Worm (Caenorhabditis elegans) whole organism, L1 larva: ENCODE data around the gene str-249.

ENCODE experiments used
- aly-2 ChIP-seq: fragments of 150-350 bp; optimal IDR thresholded peaks from 2 replicates; lab custom pipeline; 2014; ENCODE audit warnings: missing biosample characterization, missing genetic modification characterization
- ceh-82 ChIP-seq, 3 experiments: fragments of 150-350 bp in 1 of 3; sonication (generic microtip) in 2 of 3; optimal IDR thresholded peaks; 2 replicates each; lab custom pipeline; 2014 to 2017; ENCODE audit warnings: missing biosample characterization in 3 of 3, missing genetic modification characterization in 3 of 3
- dpl-1 ChIP-seq, 3 experiments: fragments of 150-350 bp in 2 of 3; sonication (generic microtip) in 1 of 3; optimal IDR thresholded peaks; 2 replicates each; lab custom pipeline; 2014 to 2017; ENCODE audit warnings: missing biosample characterization in 3 of 3, missing genetic modification characterization in 3 of 3, missing genetic modification reagents in 3 of 3
- elt-3 ChIP-seq, 6 experiments: fragments of 150-350 bp in 1 of 6; sonication (generic microtip); optimal IDR thresholded peaks; 2 replicates each; lab custom pipeline; 2017 to 2018; ENCODE audit warnings: missing biosample characterization in 6 of 6, missing genetic modification characterization in 6 of 6, inconsistent platforms in 1 of 6
- nhr-76 ChIP-seq: sonication (generic microtip); optimal IDR thresholded peaks from 2 replicates; lab custom pipeline; 2017; ENCODE audit warnings: missing biosample characterization, missing genetic modification characterization
- rnt-1 ChIP-seq: sonication (generic microtip); optimal IDR thresholded peaks from 2 replicates; lab custom pipeline; 2016; ENCODE audit warnings: mild to moderate bottlenecking, missing genetic modification characterization, moderate library complexity, missing compliant biosample characterization
- tlp-1 ChIP-seq: fragments of 150-350 bp; optimal IDR thresholded peaks from 2 replicates; lab custom pipeline; 2014; ENCODE audit warnings: missing biosample characterization, missing genetic modification characterization
- xbp-1 ChIP-seq: sonication (generic microtip); optimal IDR thresholded peaks from 2 replicates; lab custom pipeline; 2016; ENCODE audit warnings: missing genetic modification characterization, missing compliant biosample characterization
- ztf-4 ChIP-seq: fragments of 150-350 bp; optimal IDR thresholded peaks from 2 replicates; lab custom pipeline; 2014; ENCODE audit warnings: missing biosample characterization, missing genetic modification characterization

DNA sequence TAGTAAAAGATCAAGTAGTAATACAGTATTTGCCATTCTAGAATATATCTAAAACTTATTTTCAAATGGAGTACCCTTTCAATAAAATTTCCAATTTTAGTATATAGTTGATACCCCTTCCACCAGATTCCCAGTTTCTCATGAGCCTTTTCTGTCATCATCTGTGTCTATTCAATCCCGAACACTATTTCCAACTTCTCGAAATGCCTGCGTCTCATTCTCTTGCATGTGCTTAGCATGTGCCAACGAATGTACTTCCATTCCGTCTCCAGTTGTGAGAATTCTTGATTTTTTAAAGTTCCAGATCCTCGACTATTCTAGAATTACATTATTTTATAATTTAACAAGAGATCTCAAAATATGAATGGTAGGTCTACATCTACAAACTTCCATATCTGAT is 20.1 kb downstream of the str-249 start, which contains the start of gene C42D4.18:
- peak in 1 of 3 experiments; percentile 31 for TF ChIP-seq ceh-82 (tag; optimal IDR thresholded peaks at IDR 0.05; lab: Kevin White, UChicago)
- TF ChIP-seq elt-3 (tag; optimal IDR thresholded peaks at IDR 0.05; lab: Kevin White, UChicago), result no peak
- TF ChIP-seq nhr-76 (tag; lab: Kevin White, UChicago), result no peak
- no peak for TF ChIP-seq aly-2 (tag; lab: Kevin White, UChicago)
- peak; percentile 8 to 27 (median 13) for TF ChIP-seq dpl-1 (GFP tag; optimal IDR thresholded peaks at IDR 0.05; lab: Kevin White, UChicago)
- TF ChIP-seq xbp-1 (tag; lab: Kevin White, UChicago), result no peak
- TF ChIP-seq tlp-1 (tag; lab: Kevin White, UChicago), result no peak
- peak; percentile 38 for TF ChIP-seq rnt-1 (tag; lab: Kevin White, UChicago)
- no peak for TF ChIP-seq ztf-4 (tag; lab: Kevin White, UChicago)
